Fruit fly (Drosophila melanogaster): ENCODE data around the gene noi.

Gene noi

dm6 chr3R:5547464-5547943 lies 43.8 kb downstream of the noi start, which contains the start of gene CG2519 (continued):
- TF ChIP-seq Ptx1 (GFP tag; IDR thresholded peaks at IDR 0.05) (peak; percentile 52; the same call in 1 of the 2 replicates), Med (GFP tag) (peak; percentile 95), dmrt11E (tag; optimal IDR thresholded peaks at IDR 0.05) (peak; percentile 21), CG12769 (tag; optimal IDR thresholded peaks at IDR 0.05) (peak; percentile 42), Ets97D (GFP tag; optimal IDR thresholded peaks at IDR 0.05) (peak; percentile 77), ERR (GFP tag; optimal IDR thresholded peaks at IDR 0.05) (peak; percentile 57), rib (GFP tag; IDR thresholded peaks at IDR 0.05) (peak; percentile 37; the same call in 1 of the 2 replicates), insv (GFP tag; optimal IDR thresholded peaks at IDR 0.05) (peak in 1 of 2 experiments; percentile 42), Sin3A (optimal IDR thresholded peaks at IDR 0.05) (peak; percentile 57), Neu2 (GFP tag; optimal IDR thresholded peaks at IDR 0.05; ENCODE audit: borderline replicate concordance) (no peak), CG17359 (tag; optimal IDR thresholded peaks at IDR 0.05) (peak; percentile 59), CG12071 (GFP tag; optimal IDR thresholded peaks at IDR 0.05) (no peak), CG9797 (GFP tag; optimal IDR thresholded peaks at IDR 0.05) (peak; percentile 37), lmd (GFP tag; IDR thresholded peaks at IDR 0.05) (no peak), onecut (GFP tag; IDR thresholded peaks at IDR 0.05) (peak; percentile 62; the same call in 1 of the 2 replicates), Atf3 (GFP tag; optimal IDR thresholded peaks at IDR 0.05) (peak; percentile 41), CG4854 (GFP tag; optimal IDR thresholded peaks at IDR 0.05) (no peak), CG33213 (GFP tag; optimal IDR thresholded peaks at IDR 0.05) (peak; percentile 52), wdn (GFP tag; IDR thresholded peaks at IDR 0.05) (peak; percentile 77; the same call in 1 of the 2 replicates), Doc3 (GFP tag; IDR thresholded peaks at IDR 0.05; ENCODE audit: partially characterized antibody) (peak; percentile 73), Bdp1 (GFP tag; optimal IDR thresholded peaks at IDR 0.05) (peak; percentile 39), Ssrp (tag; optimal IDR thresholded peaks at IDR 0.05) (no peak), Sry-β (GFP tag; optimal IDR thresholded peaks at IDR 0.05) (peak; percentile 74), CG10565 (GFP tag; optimal IDR thresholded peaks at IDR 0.05) (no peak), ind (GFP tag; optimal IDR thresholded peaks at IDR 0.05) (peak; percentile 55), CG14014 (GFP tag; IDR thresholded peaks at IDR 0.05) (peak; percentile 49; the same call in 1 of the 2 replicates), CG10209 (GFP tag; optimal IDR thresholded peaks at IDR 0.05) (peak; percentile 15), caup (GFP tag; optimal IDR thresholded peaks at IDR 0.05; ENCODE audit: severe bottlenecking) (no peak), Aef1 (GFP tag; IDR thresholded peaks at IDR 0.05) (peak; percentile 45; the same call in 1 of the 3 replicates), hth (optimal IDR thresholded peaks at IDR 0.05) (no peak), CG12659 (GFP tag; optimal IDR thresholded peaks at IDR 0.05) (peak; percentile 74), hb (GFP tag; IDR thresholded peaks at IDR 0.05; ENCODE audit: partially characterized antibody) (peak; percentile 85), Dref (GFP tag; IDR thresholded peaks at IDR 0.05) (peak; percentile 95), CG34224 (GFP tag; IDR thresholded peaks at IDR 0.05; ENCODE audit: partially characterized antibody) (peak; percentile 81), NC2β (GFP tag; optimal IDR thresholded peaks at IDR 0.05) (no peak), gcm (GFP tag; optimal IDR thresholded peaks at IDR 0.05) (no peak), CkIIα-i1 (GFP tag; IDR thresholded peaks at IDR 0.05) (no peak), fu2 (GFP tag; optimal IDR thresholded peaks at IDR 0.05) (peak; percentile 67), Adf1 (GFP tag; IDR thresholded peaks at IDR 0.05) (peak; percentile 69), CG11398 (GFP tag; optimal IDR thresholded peaks at IDR 0.05) (no peak), CG18476 (GFP tag; optimal IDR thresholded peaks at IDR 0.05) (no peak), CG17361 (GFP tag; IDR thresholded peaks at IDR 0.05) (no peak), kni (GFP tag; optimal IDR thresholded peaks at IDR 0.05) (no peak), gsb-n (tag; optimal IDR thresholded peaks at IDR 0.05) (no peak), slp2 (GFP tag; optimal IDR thresholded peaks at IDR 0.05) (peak; percentile 57), HLH4C (GFP tag; IDR thresholded peaks at IDR 0.05; ENCODE audit: partially characterized antibody) (peak; percentile 96), sc (optimal IDR thresholded peaks at IDR 0.05) (no peak), sc (GFP tag; optimal IDR thresholded peaks at IDR 0.05) (no peak), CG6791 (GFP tag; IDR thresholded peaks at IDR 0.05; ENCODE audit: partially characterized antibody) (peak; percentile 97), CG2129 (GFP tag; IDR thresholded peaks at IDR 0.05; ENCODE audit: partially characterized antibody) (peak; percentile 82)

Measured in whole organism, embryonic.